Worm (Caenorhabditis elegans) whole organism, early embryonic: ENCODE results near the gene fbxa-144.

ENCODE experiments used
- B0310.2 ChIP-seq: sonication (generic microtip); optimal IDR thresholded peaks from 2 replicates; lab custom pipeline; 2016; ENCODE audit warnings: mild to moderate bottlenecking, missing genetic modification characterization, missing compliant biosample characterization
- F13C5.2 ChIP-seq: sonication (generic microtip); optimal IDR thresholded peaks from 2 replicates; lab custom pipeline; 2017; ENCODE audit warnings: mild to moderate bottlenecking, missing genetic modification characterization, inconsistent platforms, missing compliant biosample characterization
- ama-1 ChIP-seq: fragments of 150-350 bp; optimal IDR thresholded peaks from 2 replicates; lab custom pipeline; 2014
- ceh-13 ChIP-seq: fragments of 200-800 bp; sonication (Bioruptor generic); optimal IDR thresholded peaks from 2 replicates; lab custom pipeline; 2018; ENCODE audit warnings: mild to moderate bottlenecking, missing genetic modification characterization, missing compliant biosample characterization
- ceh-36 ChIP-seq: sonication (generic microtip); optimal IDR thresholded peaks from 2 replicates; lab custom pipeline; 2016; ENCODE audit warnings: missing genetic modification characterization, inconsistent platforms, missing compliant biosample characterization
- hmbx-1 ChIP-seq: sonication (generic microtip); optimal IDR thresholded peaks from 2 replicates; lab custom pipeline; 2016; ENCODE audit warnings: mild to moderate bottlenecking, missing genetic modification characterization, missing compliant biosample characterization
- hmg-4 ChIP-seq: fragments of 200-800 bp; sonication (Bioruptor generic); optimal IDR thresholded peaks from 2 replicates; lab custom pipeline; 2018; ENCODE audit warnings: mild to moderate bottlenecking, missing genetic modification characterization, missing compliant biosample characterization
- pes-1 ChIP-seq: fragments of 200-800 bp; sonication (Bioruptor generic); IDR thresholded peaks from 2 replicates; pipeline ENCODE4 v1.3.6; 2022; ENCODE audit warnings: missing genetic modification reagents, missing genetic modification characterization, missing compliant biosample characterization
- sea-1 ChIP-seq: fragments of 200-800 bp; sonication (Bioruptor generic); conservative IDR thresholded peaks from 2 replicates; pipeline ENCODE4 v1.3.6; 2022; ENCODE audit warnings: missing genetic modification characterization, missing compliant biosample characterization
- tbx-37 ChIP-seq: fragments of 200-800 bp; sonication (Bioruptor generic); conservative IDR thresholded peaks from 2 replicates; pipeline ENCODE4 v1.3.6; 2022; ENCODE audit warnings: missing genetic modification reagents, missing genetic modification characterization, missing compliant biosample characterization

DNA sequence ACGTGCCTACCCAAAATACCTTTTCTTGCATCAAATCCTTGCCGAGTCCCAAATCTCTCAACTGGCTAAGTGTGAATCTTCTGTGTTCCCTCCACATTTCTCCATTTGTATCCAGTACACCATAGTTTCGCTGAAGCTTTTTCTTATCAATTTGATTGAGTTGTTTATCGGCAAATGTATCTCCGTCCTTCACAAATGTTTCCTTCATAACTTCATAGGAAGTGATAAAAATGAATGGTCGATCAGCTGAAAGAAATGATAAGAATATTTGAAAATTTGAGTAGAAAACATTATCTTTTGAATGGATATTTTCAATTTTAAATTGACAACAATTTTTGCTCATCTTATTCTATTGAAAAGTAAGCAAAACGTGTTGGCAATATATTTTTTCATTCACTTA lies 42.6 kb upstream of the fbxa-144 start:
- TF ChIP-seq F13C5.2 (tag; lab: Kevin White, UChicago) (no peak), ama-1 (lab: Kevin White, UChicago) (no peak), ceh-13 (GFP tag; lab: Kevin White, UChicago) (no peak), tbx-37 (GFP tag; lab: Robert Waterston, UW) (no peak), ceh-36 (tag; lab: Kevin White, UChicago) (no peak), hmbx-1 (tag; lab: Kevin White, UChicago) (no peak), sea-1 (GFP tag; lab: Robert Waterston, UW) (no peak), pes-1 (GFP tag; lab: Robert Waterston, UW) (no peak), hmg-4 (GFP tag; lab: Kevin White, UChicago) (no peak), B0310.2 (no peak)
